Fruit fly (Drosophila melanogaster): ENCODE data around the gene CG6418.

The CG6418 gene

dm6 chr3L:10876036-10876435 lies 2.8 kb downstream of the CG6418 start (continued):
- TF ChIP-seq CG10147 (GFP tag; optimal IDR thresholded peaks at IDR 0.05) (no peak), klu (GFP tag; IDR thresholded peaks at IDR 0.05) (no peak), Lhr (GFP tag; optimal IDR thresholded peaks at IDR 0.05) (no peak), Dek (tag; optimal IDR thresholded peaks at IDR 0.05) (no peak), CG3995 (GFP tag; optimal IDR thresholded peaks at IDR 0.05) (no peak), Bgb (GFP tag; IDR thresholded peaks at IDR 0.05; ENCODE audit: partially characterized antibody) (0 out of 2 replicates have a peak, but pooled peaks have one; percentile 22), CG15514 (GFP tag; optimal IDR thresholded peaks at IDR 0.05) (no peak), CG9215 (GFP tag; IDR thresholded peaks at IDR 0.05) (no peak), HHEX (GFP tag; optimal IDR thresholded peaks at IDR 0.05) (no peak), ac (GFP tag; optimal IDR thresholded peaks at IDR 0.05) (no peak), NK7.1 (GFP tag; optimal IDR thresholded peaks at IDR 0.05) (no peak), yki (optimal IDR thresholded peaks at IDR 0.05) (no peak), amos (GFP tag; IDR thresholded peaks at IDR 0.05; ENCODE audit: partially characterized antibody) (peak; percentile 33; the same call in 1 of the 2 replicates), org-1 (GFP tag; optimal IDR thresholded peaks at IDR 0.05) (no peak), CG12104 (GFP tag; optimal IDR thresholded peaks at IDR 0.05) (no peak), CG10654 (GFP tag; optimal IDR thresholded peaks at IDR 0.05) (no peak), Hr78 (GFP tag; optimal IDR thresholded peaks at IDR 0.05) (no peak), CG34224 (GFP tag; IDR thresholded peaks at IDR 0.05; ENCODE audit: partially characterized antibody) (peak; percentile 58; the same call in 2 of the 3 replicates), tna (GFP tag; IDR thresholded peaks at IDR 0.05; ENCODE audit: partially characterized antibody) (peak; percentile 96), CG11723 (GFP tag; optimal IDR thresholded peaks at IDR 0.05) (no peak), Ssrp (tag; optimal IDR thresholded peaks at IDR 0.05) (no peak), maf-S (GFP tag; optimal IDR thresholded peaks at IDR 0.05) (no peak), Sin3A (optimal IDR thresholded peaks at IDR 0.05) (no peak), CG18011 (GFP tag; optimal IDR thresholded peaks at IDR 0.05) (no peak), pb (GFP tag; optimal IDR thresholded peaks at IDR 0.05) (no peak), CG4820 (GFP tag; optimal IDR thresholded peaks at IDR 0.05) (no peak), Optix (GFP tag; IDR thresholded peaks at IDR 0.05) (no peak), Pdp1 (GFP tag; optimal IDR thresholded peaks at IDR 0.05) (peak in 1 of 2 experiments; percentile 19), CG17361 (GFP tag; IDR thresholded peaks at IDR 0.05) (no peak), slp2 (GFP tag; optimal IDR thresholded peaks at IDR 0.05) (no peak), Dll (GFP tag; IDR thresholded peaks at IDR 0.05; ENCODE audit: partially characterized antibody) (no peak; the same call in 3 of the 4 replicates), az2 (GFP tag; optimal IDR thresholded peaks at IDR 0.05) (no peak), Nf-YC (tag; optimal IDR thresholded peaks at IDR 0.05) (no peak), BEAF-32 (GFP tag; optimal IDR thresholded peaks at IDR 0.05) (peak; percentile 27), CG11456 (GFP tag; IDR thresholded peaks at IDR 0.05) (no peak), HmgZ (tag; optimal IDR thresholded peaks at IDR 0.05) (no peak), Fer2 (tag; optimal IDR thresholded peaks at IDR 0.05) (no peak), CG17186 (GFP tag; optimal IDR thresholded peaks at IDR 0.05) (no peak), CG31224 (GFP tag; IDR thresholded peaks at IDR 0.05) (no peak), CG13894 (tag; optimal IDR thresholded peaks at IDR 0.05) (no peak), sna (GFP tag; IDR thresholded peaks at IDR 0.05; ENCODE audit: partially characterized antibody) (peak; percentile 44; the same call in 1 of the 2 replicates), caup (GFP tag; optimal IDR thresholded peaks at IDR 0.05; ENCODE audit: severe bottlenecking) (no peak), CG3163 (GFP tag; optimal IDR thresholded peaks at IDR 0.05) (no peak), Scr (GFP tag; IDR thresholded peaks at IDR 0.05; ENCODE audit: partially characterized antibody) (0 out of 2 replicates have a peak, but pooled peaks have one; percentile 13), sd (tag; optimal IDR thresholded peaks at IDR 0.05) (no peak), oc (tag; optimal IDR thresholded peaks at IDR 0.05) (no peak), Dref (GFP tag; IDR thresholded peaks at IDR 0.05) (peak; percentile 27; the same call in 1 of the 2 replicates), Oli (tag; optimal IDR thresholded peaks at IDR 0.05) (no peak), usp (GFP tag; optimal IDR thresholded peaks at IDR 0.05) (no peak), Blimp-1 (GFP tag; optimal IDR thresholded peaks at IDR 0.05) (no peak)
